Fruit fly (Drosophila melanogaster) ovary, adult (tissue): ENCODE measurements around the gene sing.

ENCODE experiments used
- CG17801 ChIP-seq: fragments of 200-800 bp; optimal IDR thresholded peaks from 2 replicates; lab custom pipeline; 2019; ENCODE audit warnings: missing biosample characterization, mild to moderate bottlenecking, missing genetic modification characterization, moderate library complexity; ENCODE audit not compliant: partially characterized antibody

sing gene

dm6 chrX:16648435-16648781 lies 30.7 kb upstream of the sing start:
- no peak for TF ChIP-seq CG17801 (GFP tag; lab: Kevin White, UChicago)

- TF ChIP-seq CG17801 (GFP tag; lab: Kevin White, UChicago) = no peak
Measured at dm6 chrX:16650078-16651063, 28.7 kb upstream of the sing start.

dm6 chrX:16651098-16651497 lies 28.0 kb upstream of the sing start, which contains the start of the genes CG32573 and CG42512:
TSS of gene CG32573 (plus strand) at chrX:16651376.
TSS of gene CG42512 (plus strand) at chrX:16651376.
- no peak for TF ChIP-seq CG17801 (GFP tag; lab: Kevin White, UChicago)

- TF ChIP-seq CG17801 (GFP tag; lab: Kevin White, UChicago) = no peak
Measured at dm6 chrX:16651625-16652024, 27.5 kb upstream of the sing start.

dm6 chrX:16654931-16655409 lies 24.1 kb upstream of the sing start, which contains the start of the genes Nemp and r:
TSS of gene Nemp (minus strand) at chrX:16655015.
TSS of gene r (plus strand) at chrX:16655359.
- no peak for TF ChIP-seq CG17801 (GFP tag; lab: Kevin White, UChicago)

dm6 chrX:16655724-16656235 lies 23.3 kb upstream of the sing start:
- no peak for TF ChIP-seq CG17801 (GFP tag; lab: Kevin White, UChicago)

- no peak for TF ChIP-seq CG17801 (GFP tag; lab: Kevin White, UChicago)
Measured at dm6 chrX:16660632-16661031, 18.5 kb upstream of the sing start.

- no peak for TF ChIP-seq CG17801 (GFP tag; lab: Kevin White, UChicago)
Measured at dm6 chrX:16664405-16665064, 14.6 kb upstream of the sing start, which contains the start of gene CG15865. TSS of gene CG15865 (minus strand) at chrX:16664455.

- TF ChIP-seq CG17801 (GFP tag; lab: Kevin White, UChicago) = no peak
Measured at dm6 chrX:16669849-16670248, 9.2 kb upstream of the sing start.

- no peak for TF ChIP-seq CG17801 (GFP tag; lab: Kevin White, UChicago)
Measured at dm6 chrX:16670262-16670661, 8.8 kb upstream of the sing start.

- no peak for TF ChIP-seq CG17801 (GFP tag; lab: Kevin White, UChicago)
Measured at dm6 chrX:16670691-16671481, 8.2 kb upstream of the sing start.

- no peak for TF ChIP-seq CG17801 (GFP tag; lab: Kevin White, UChicago)
Measured at dm6 chrX:16672904-16673303, 6.2 kb upstream of the sing start.

- TF ChIP-seq CG17801 (GFP tag; lab: Kevin White, UChicago) = no peak
Measured at dm6 chrX:16674538-16674937, 4.6 kb upstream of the sing start.

- TF ChIP-seq CG17801 (GFP tag; lab: Kevin White, UChicago) = no peak
Measured at dm6 chrX:16676653-16677052, 2.4 kb upstream of the sing start, which contains the start of gene CG13012. TSS of gene CG13012 (minus strand) at chrX:16676753.
